Worm (Caenorhabditis elegans) whole organism, late embryonic: ENCODE measurements around the gene rig-1.

ENCODE experiments used
- Y22D7AL.16 ChIP-seq: sonication (generic microtip); optimal IDR thresholded peaks from 2 replicates; lab custom pipeline; 2016; ENCODE audit warnings: missing genetic modification characterization, missing compliant biosample characterization
- ceh-31 ChIP-seq: sonication (generic microtip); optimal IDR thresholded peaks from 2 replicates; lab custom pipeline; 2016; ENCODE audit warnings: missing genetic modification characterization, missing compliant biosample characterization
- ceh-45 ChIP-seq: fragments of 200-800 bp; sonication (Bioruptor generic); IDR thresholded peaks from 2 replicates; pipeline ENCODE4 v1.3.6; 2022; ENCODE audit warnings: missing genetic modification reagents, missing genetic modification characterization, missing compliant biosample characterization
- elt-2 ChIP-seq: sonication (generic microtip); optimal IDR thresholded peaks from 2 replicates; lab custom pipeline; 2016; ENCODE audit warnings: missing genetic modification reagents, missing genetic modification characterization, missing compliant biosample characterization
- elt-4 ChIP-seq: sonication (generic microtip); optimal IDR thresholded peaks from 2 replicates; lab custom pipeline; 2016; ENCODE audit warnings: missing genetic modification characterization, missing compliant biosample characterization
- fkh-10 ChIP-seq: fragments of 150-350 bp; optimal IDR thresholded peaks from 2 replicates; lab custom pipeline; 2014; ENCODE audit warnings: missing biosample characterization, missing genetic modification reagents, missing genetic modification characterization
- gmeb-2 ChIP-seq: sonication (generic microtip); optimal IDR thresholded peaks from 2 replicates; lab custom pipeline; 2016; ENCODE audit warnings: missing genetic modification characterization, inconsistent platforms, missing compliant biosample characterization
- hlh-8 ChIP-seq: sonication (generic microtip); optimal IDR thresholded peaks from 2 replicates; lab custom pipeline; 2016; ENCODE audit warnings: missing genotype, missing genetic modification characterization, missing compliant biosample characterization
- pag-3 ChIP-seq: sonication (generic microtip); optimal IDR thresholded peaks from 2 replicates; lab custom pipeline; 2016; ENCODE audit warnings: missing compliant biosample characterization, missing genetic modification characterization, borderline replicate concordance
- pha-4 ChIP-seq: fragments of 150-350 bp; optimal IDR thresholded peaks from 2 replicates; lab custom pipeline; 2018; ENCODE audit warnings: missing biosample characterization, missing genetic modification reagents, missing genetic modification characterization
- pqm-1 ChIP-seq: sonication (generic microtip); optimal IDR thresholded peaks from 2 replicates; lab custom pipeline; 2016; ENCODE audit warnings: missing genetic modification characterization, missing compliant biosample characterization
- sox-2 ChIP-seq: fragments of 200-800 bp; sonication (Bioruptor generic); IDR thresholded peaks from 2 replicates; pipeline ENCODE4 v1.3.6; 2022; ENCODE audit warnings: missing genetic modification reagents, missing genetic modification characterization, missing compliant biosample characterization
- tbx-7 ChIP-seq: sonication (generic microtip); optimal IDR thresholded peaks from 2 replicates; lab custom pipeline; 2016; ENCODE audit warnings: missing genotype, missing genetic modification characterization, missing compliant biosample characterization
- unc-42 ChIP-seq: sonication (generic microtip); optimal IDR thresholded peaks from 2 replicates; lab custom pipeline; 2016; ENCODE audit warnings: missing genotype, missing genetic modification characterization, missing compliant biosample characterization

ce11 chrX:8613053-8613452 lies 47.4 kb upstream of the rig-1 start, which contains the start of gene K01A12.2:
- TF ChIP-seq pha-4 (tag; lab: Kevin White, UChicago), result no peak
- TF ChIP-seq pqm-1, result no peak
- no peak for TF ChIP-seq Y22D7AL.16 (tag; lab: Kevin White, UChicago)
- no peak for TF ChIP-seq gmeb-2 (tag; lab: Kevin White, UChicago)
- TF ChIP-seq ceh-45 (GFP tag; lab: Robert Waterston, UW), result no peak
- TF ChIP-seq pag-3 (tag; lab: Kevin White, UChicago), result no peak
- no peak for TF ChIP-seq fkh-10 (GFP tag; lab: Kevin White, UChicago)
- no peak for TF ChIP-seq sox-2 (GFP tag; lab: Robert Waterston, UW)
- TF ChIP-seq elt-2, result no peak
- no peak for TF ChIP-seq ceh-31
- no peak for TF ChIP-seq hlh-8
- TF ChIP-seq unc-42, result no peak
- TF ChIP-seq elt-4 (tag; lab: Kevin White, UChicago), result no peak
- no peak for TF ChIP-seq tbx-7 (tag; lab: Kevin White, UChicago)
